Worm (Caenorhabditis elegans): ENCODE results near the gene F09E5.7.
A peak's percentile ranks its signal among the peaks of the same experiment; 100 is the strongest.

Gene F09E5.7

DNA sequence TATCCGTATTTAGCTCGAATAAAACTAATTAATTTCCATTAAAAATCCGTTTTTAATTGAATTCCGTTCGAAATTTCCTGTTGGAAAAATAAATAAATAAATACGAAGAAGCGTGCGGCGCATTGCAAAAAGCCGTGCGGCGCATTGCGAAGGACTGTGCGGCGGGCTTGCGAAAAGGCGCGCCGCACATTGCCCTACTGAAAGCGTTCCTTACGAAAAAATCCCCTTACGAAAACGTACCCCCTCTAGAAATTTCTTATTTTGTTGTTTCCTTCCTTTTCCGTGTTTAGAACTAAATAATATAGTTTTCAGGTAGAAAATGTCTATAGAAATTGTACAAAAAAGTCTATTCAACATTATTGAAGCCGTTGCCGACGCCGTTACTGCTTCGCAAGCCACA lies 1.5 kb upstream of the F09E5.7 start, which contains the start of gene F09E5.8:
Gene F09E5.8 (plus strand): TSS at position 313 of the 400 bp plus-strand sequence.
- TF ChIP-seq ceh-45 (GFP tag; IDR thresholded peaks at IDR 0.05) = peak; percentile 41; the same call in 1 of the 2 replicates

DNA sequence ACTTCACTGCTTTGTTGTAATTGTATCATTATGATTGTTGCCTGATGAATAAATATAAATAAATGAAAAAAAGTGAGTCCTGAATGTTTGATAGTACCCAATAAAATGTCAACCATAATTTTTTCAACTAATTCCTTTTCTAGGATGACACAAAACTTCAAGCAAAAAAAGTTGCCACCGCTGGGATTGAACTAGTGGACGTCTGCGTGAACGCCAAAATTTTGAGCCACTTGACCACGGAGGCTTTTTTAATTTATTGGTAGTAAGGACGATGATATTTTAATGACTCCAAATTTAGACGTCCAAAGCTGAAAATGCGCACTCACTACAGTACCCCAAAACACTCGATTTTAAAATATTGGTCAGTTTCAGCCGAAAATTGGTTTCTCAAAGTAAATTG lies 1.7 kb downstream of the F09E5.7 start:
- TF ChIP-seq elt-2 (tag; optimal IDR thresholded peaks at IDR 0.05) (peak; percentile 9), dve-1 (tag; optimal IDR thresholded peaks at IDR 0.05) (no peak), ceh-24 (tag; optimal IDR thresholded peaks at IDR 0.05) (no peak), Y22D7AL.16 (tag; optimal IDR thresholded peaks at IDR 0.05) (no peak), pqm-1 (tag; optimal IDR thresholded peaks at IDR 0.05) (no peak)

- no peak for TF ChIP-seq dve-1 (tag; optimal IDR thresholded peaks at IDR 0.05)
- no peak for TF ChIP-seq ceh-48 (tag; optimal IDR thresholded peaks at IDR 0.05)
- no peak for TF ChIP-seq ref-2 (tag; optimal IDR thresholded peaks at IDR 0.05)
- TF ChIP-seq hlh-30 (tag; optimal IDR thresholded peaks at IDR 0.05; ENCODE audit: insufficient read depth) = no peak
- TF ChIP-seq pqm-1 (tag; optimal IDR thresholded peaks at IDR 0.05) = no peak
- TF ChIP-seq ceh-19 (GFP tag; optimal IDR thresholded peaks at IDR 0.05) = no peak
- no peak for TF ChIP-seq gmeb-2 (tag; optimal IDR thresholded peaks at IDR 0.05)
- no peak for TF ChIP-seq sdc-2 (tag; optimal IDR thresholded peaks at IDR 0.05)
- TF ChIP-seq tbx-7 (tag; optimal IDR thresholded peaks at IDR 0.05) = no peak
Measured at ce11 chrII:5355384-5355783, 3.5 kb downstream of the F09E5.7 start, which contains the start of gene srg-69. Gene srg-69, plus strand, starts transcription at chrII:5355684.

- TF ChIP-seq C08G9.2 (tag; optimal IDR thresholded peaks at IDR 0.05) (peak; percentile 95), ceh-22 (tag; optimal IDR thresholded peaks at IDR 0.05) (no peak), pqm-1 (tag; optimal IDR thresholded peaks at IDR 0.05) (no peak), nhr-232 (tag; optimal IDR thresholded peaks at IDR 0.05) (no peak), gmeb-2 (tag; optimal IDR thresholded peaks at IDR 0.05) (peak; percentile 34), fkh-10 (GFP tag; optimal IDR thresholded peaks at IDR 0.05) (no peak), pros-1 (tag; optimal IDR thresholded peaks at IDR 0.05) (no peak), ceh-45 (GFP tag; IDR thresholded peaks at IDR 0.05) (no peak), pax-1 (tag; optimal IDR thresholded peaks at IDR 0.05) (no peak), nhr-11 (tag; optimal IDR thresholded peaks at IDR 0.05) (no peak), dve-1 (tag; optimal IDR thresholded peaks at IDR 0.05) (no peak), ceh-30 (tag; optimal IDR thresholded peaks at IDR 0.05) (no peak), K02D7.2 (tag; optimal IDR thresholded peaks at IDR 0.05) (no peak), unc-42 (tag; optimal IDR thresholded peaks at IDR 0.05) (peak; percentile 46), mec-3 (tag; optimal IDR thresholded peaks at IDR 0.05; ENCODE audit: borderline replicate concordance) (peak; percentile 85), ceh-24 (tag; optimal IDR thresholded peaks at IDR 0.05) (no peak), pag-3 (tag; optimal IDR thresholded peaks at IDR 0.05; ENCODE audit: borderline replicate concordance) (no peak), unc-86 (tag; optimal IDR thresholded peaks at IDR 0.05) (peak; percentile 66), che-1 (tag; optimal IDR thresholded peaks at IDR 0.05) (no peak), rnt-1 (tag; optimal IDR thresholded peaks at IDR 0.05) (peak; percentile 70), K09A11.1 (tag; optimal IDR thresholded peaks at IDR 0.05; ENCODE audit: insufficient read depth) (no peak), pat-9 (tag; optimal IDR thresholded peaks at IDR 0.05) (no peak), fax-1 (tag; optimal IDR thresholded peaks at IDR 0.05) (peak; percentile 61), ama-1 (optimal IDR thresholded peaks at IDR 0.05) (no peak), zip-5 (tag; optimal IDR thresholded peaks at IDR 0.05) (peak; percentile 77), ttx-3 (tag; optimal IDR thresholded peaks at IDR 0.05) (peak; percentile 7), ref-2 (tag; optimal IDR thresholded peaks at IDR 0.05) (peak; percentile 86), ets-4 (tag; optimal IDR thresholded peaks at IDR 0.05) (peak; percentile 94), tbx-2 (tag; optimal IDR thresholded peaks at IDR 0.05) (peak; percentile 97), lim-6 (tag; optimal IDR thresholded peaks at IDR 0.05) (peak; percentile 85), C38D4.7 (GFP tag; optimal IDR thresholded peaks at IDR 0.05) (no peak), Y22D7AL.16 (tag; optimal IDR thresholded peaks at IDR 0.05) (no peak), ceh-19 (GFP tag; optimal IDR thresholded peaks at IDR 0.05) (no peak), ztf-16 (tag; optimal IDR thresholded peaks at IDR 0.05) (peak; percentile 36), ceh-48 (tag; optimal IDR thresholded peaks at IDR 0.05) (peak; percentile 10), ahr-1 (tag; optimal IDR thresholded peaks at IDR 0.05) (peak; percentile 43), pha-4 (tag; optimal IDR thresholded peaks at IDR 0.05) (no peak), sdc-2 (tag; optimal IDR thresholded peaks at IDR 0.05) (peak; percentile 40), sox-4 (tag; optimal IDR thresholded peaks at IDR 0.05) (no peak), hlh-15 (tag; optimal IDR thresholded peaks at IDR 0.05) (peak; percentile 27), ceh-34 (tag; optimal IDR thresholded peaks at IDR 0.05) (peak; percentile 62), hlh-30 (tag; optimal IDR thresholded peaks at IDR 0.05; ENCODE audit: insufficient read depth) (no peak)
Measured at ce11 chrII:5358137-5358745, 6.3 kb downstream of the F09E5.7 start, which contains the start of the genes F09E5.11 and bmy-1. Gene F09E5.11, minus strand, starts transcription at chrII:5358187. Gene bmy-1, plus strand, starts transcription at chrII:5358695.
